Worm (Caenorhabditis elegans) whole organism, young adult: ENCODE measurements around the gene grl-23.
A peak's percentile ranks its signal among the peaks of the same experiment; 100 is the strongest.

Experiments used
- B0019.2 ChIP-seq: fragments of 200-800 bp; sonication (Bioruptor generic); conservative IDR thresholded peaks from 2 replicates; pipeline ENCODE4 v1.3.6; 2022; ENCODE audit warnings: missing genetic modification reagents, missing genetic modification characterization, missing compliant biosample characterization
- B0261.1 ChIP-seq: sonication (generic microtip); optimal IDR thresholded peaks from 2 replicates; lab custom pipeline; 2016; ENCODE audit warnings: mild to moderate bottlenecking, missing genetic modification characterization, moderate library complexity, missing compliant biosample characterization
- B0336.3 ChIP-seq: fragments of 200-800 bp; sonication (Bioruptor generic); IDR thresholded peaks from 2 replicates; pipeline ENCODE4 v1.3.6; 2022; ENCODE audit warnings: missing genetic modification characterization, missing compliant biosample characterization
- C17E4.6 ChIP-seq: fragments of 200-800 bp; sonication (Bioruptor generic); IDR thresholded peaks from 2 replicates; pipeline ENCODE4 v1.3.6; 2022; ENCODE audit warnings: missing genetic modification reagents, missing genetic modification characterization, missing compliant biosample characterization
- F10E7.11 ChIP-seq: sonication (generic microtip); optimal IDR thresholded peaks from 2 replicates; lab custom pipeline; 2017; ENCODE audit warnings: mild to moderate bottlenecking, missing genetic modification characterization, moderate library complexity, missing compliant biosample characterization
- F22D6.2 ChIP-seq: sonication (generic microtip); optimal IDR thresholded peaks from 2 replicates; lab custom pipeline; 2016; ENCODE audit warnings: mild to moderate bottlenecking, missing genetic modification characterization, missing compliant biosample characterization
- F39B2.1 ChIP-seq: fragments of 200-800 bp; sonication (Bioruptor generic); IDR thresholded peaks from 2 replicates; pipeline ENCODE4 v1.3.6; 2022; ENCODE audit warnings: missing genetic modification reagents, missing genetic modification characterization, missing compliant biosample characterization
- F52B5.7 ChIP-seq: sonication (generic microtip); optimal IDR thresholded peaks from 2 replicates; lab custom pipeline; 2016; ENCODE audit warnings: mild to moderate bottlenecking, missing genetic modification characterization, missing compliant biosample characterization
- F55B11.4 ChIP-seq: sonication (generic microtip); optimal IDR thresholded peaks from 2 replicates; lab custom pipeline; 2016; ENCODE audit warnings: missing compliant biosample characterization, missing genetic modification characterization, borderline replicate concordance; ENCODE audit not compliant: insufficient read depth
- F57C9.4 ChIP-seq: sonication (generic microtip); optimal IDR thresholded peaks from 2 replicates; lab custom pipeline; 2017; ENCODE audit warnings: mild to moderate bottlenecking, missing genetic modification characterization, missing compliant biosample characterization
- T26A5.8 ChIP-seq: sonication (generic microtip); optimal IDR thresholded peaks from 2 replicates; lab custom pipeline; 2016; ENCODE audit warnings: missing genetic modification characterization, missing compliant biosample characterization
- Y53G8AR.9 ChIP-seq: fragments of 200-800 bp; sonication (Bioruptor generic); conservative IDR thresholded peaks from 2 replicates; pipeline ENCODE4 v1.3.6; 2022; ENCODE audit warnings: missing genetic modification reagents, missing genetic modification characterization, missing compliant biosample characterization
- Y79H2A.3 ChIP-seq: fragments of 200-800 bp; sonication (Bioruptor generic); conservative IDR thresholded peaks from 2 replicates; pipeline ENCODE4 v1.3.6; 2022; ENCODE audit warnings: missing genetic modification reagents, missing genetic modification characterization, missing compliant biosample characterization
- ama-1 ChIP-seq, 3 experiments: fragments of 150-350 bp in 1 of 3; sonication (generic microtip) in 2 of 3; optimal IDR thresholded peaks; 2 replicates each; lab custom pipeline; 2014 to 2018; ENCODE audit warnings: missing biosample characterization in 2 of 3, missing genetic modification characterization in 2 of 3, missing genetic modification reagents in 2 of 3
- athp-1 ChIP-seq: sonication (generic microtip); optimal IDR thresholded peaks from 2 replicates; lab custom pipeline; 2017; ENCODE audit warnings: mild to moderate bottlenecking, missing genetic modification characterization, missing compliant biosample characterization
- attf-3 ChIP-seq: fragments of 200-800 bp; sonication (Bioruptor generic); conservative IDR thresholded peaks from 2 replicates; pipeline ENCODE4 v1.3.6; 2022; ENCODE audit warnings: missing genetic modification reagents, missing genetic modification characterization, missing compliant biosample characterization
- ccch-3 ChIP-seq: fragments of 200-800 bp; sonication (Bioruptor generic); optimal IDR thresholded peaks from 2 replicates; lab custom pipeline; 2018; ENCODE audit warnings: mild to moderate bottlenecking, missing genetic modification characterization, missing compliant biosample characterization
- cebp-2 ChIP-seq: fragments of 200-800 bp; sonication (Bioruptor generic); IDR thresholded peaks from 2 replicates; pipeline ENCODE4 v1.3.6; 2022; ENCODE audit warnings: missing genetic modification characterization, missing compliant biosample characterization
- ceh-40 ChIP-seq: fragments of 200-800 bp; sonication (Bioruptor generic); IDR thresholded peaks from 2 replicates; pipeline ENCODE4 v1.3.6; 2022; ENCODE audit warnings: missing genetic modification characterization, missing compliant biosample characterization
- ceh-79 ChIP-seq: sonication (generic microtip); optimal IDR thresholded peaks from 2 replicates; lab custom pipeline; 2017; ENCODE audit warnings: mild to moderate bottlenecking, missing genetic modification characterization, missing compliant biosample characterization
- ceh-91 ChIP-seq: fragments of 200-800 bp; sonication (Bioruptor generic); IDR thresholded peaks from 2 replicates; pipeline ENCODE4 v1.3.6; 2022; ENCODE audit warnings: missing genetic modification reagents, missing genetic modification characterization, missing compliant biosample characterization
- chd-7 ChIP-seq: sonication (generic microtip); optimal IDR thresholded peaks from 2 replicates; lab custom pipeline; 2016; ENCODE audit warnings: mild to moderate bottlenecking, missing genetic modification characterization, moderate library complexity, missing compliant biosample characterization
- dox-1 ChIP-seq: fragments of 200-800 bp; sonication (Bioruptor generic); IDR thresholded peaks from 2 replicates; pipeline ENCODE4 v1.3.6; 2022; ENCODE audit warnings: missing genetic modification reagents, missing genetic modification characterization, missing compliant biosample characterization
- him-1 ChIP-seq: sonication (generic microtip); optimal IDR thresholded peaks from 2 replicates; lab custom pipeline; 2016; ENCODE audit warnings: missing genotype, missing genetic modification reagents, missing genetic modification characterization, missing compliant biosample characterization
- let-526 ChIP-seq: fragments of 200-800 bp; sonication (Bioruptor generic); IDR thresholded peaks from 2 replicates; pipeline ENCODE4 v1.3.6; 2022; ENCODE audit warnings: missing genetic modification reagents, missing genetic modification characterization, missing compliant biosample characterization
- lin-26 ChIP-seq: fragments of 200-800 bp; sonication (Bioruptor generic); IDR thresholded peaks from 2 replicates; pipeline ENCODE4 v1.3.6; 2022; ENCODE audit warnings: missing genetic modification reagents, missing genetic modification characterization, missing compliant biosample characterization
- lin-35 ChIP-seq, 3 experiments: fragments of 150-350 bp in 2 of 3; sonication (generic microtip) in 1 of 3; optimal IDR thresholded peaks; 2 replicates each; lab custom pipeline; 2014 to 2018; ENCODE audit warnings: missing biosample characterization in 3 of 3, missing genetic modification characterization in 3 of 3, missing genetic modification reagents in 3 of 3
- lin-40 ChIP-seq: sonication (generic microtip); optimal IDR thresholded peaks from 2 replicates; lab custom pipeline; 2016; ENCODE audit warnings: missing genetic modification characterization, mild to moderate bottlenecking, missing compliant biosample characterization, missing genotype, missing genetic modification reagents
- lin-54 ChIP-seq: fragments of 200-800 bp; sonication (Bioruptor generic); optimal IDR thresholded peaks from 2 replicates; lab custom pipeline; 2018; ENCODE audit warnings: mild to moderate bottlenecking, missing genetic modification characterization, missing compliant biosample characterization
- mcd-1 ChIP-seq: fragments of 200-800 bp; sonication (Bioruptor generic); IDR thresholded peaks from 2 replicates; pipeline ENCODE4 v1.3.6; 2022; ENCODE audit warnings: missing genetic modification reagents, missing genetic modification characterization, missing compliant biosample characterization
- mxl-1 ChIP-seq: sonication (generic microtip); optimal IDR thresholded peaks from 2 replicates; lab custom pipeline; 2016; ENCODE audit warnings: missing genetic modification characterization, missing compliant biosample characterization
- nfyb-1 ChIP-seq: fragments of 200-800 bp; sonication (Bioruptor generic); IDR thresholded peaks from 2 replicates; pipeline ENCODE4 v1.3.6; 2022; ENCODE audit warnings: missing genetic modification reagents, missing genetic modification characterization, missing compliant biosample characterization
- nhr-120 ChIP-seq: fragments of 200-800 bp; sonication (Bioruptor generic); IDR thresholded peaks from 2 replicates; pipeline ENCODE4 v1.3.6; 2022; ENCODE audit warnings: missing genetic modification characterization, missing compliant biosample characterization
- rcor-1 ChIP-seq: fragments of 200-800 bp; sonication (Bioruptor generic); IDR thresholded peaks from 2 replicates; pipeline ENCODE4 v1.3.6; 2022; ENCODE audit warnings: missing genetic modification reagents, missing genetic modification characterization, missing compliant biosample characterization
- snpc-1.1 ChIP-seq: sonication (generic microtip); optimal IDR thresholded peaks from 2 replicates; lab custom pipeline; 2017; ENCODE audit warnings: missing genetic modification characterization, mild to moderate bottlenecking, missing compliant biosample characterization, antibody characterized with exemption, moderate library complexity, missing genotype, missing genetic modification reagents; ENCODE audit not compliant: insufficient read depth
- snpc-4 ChIP-seq, 5 experiments: fragments of 150-350 bp in 1 of 5; sonication (generic microtip) in 4 of 5; optimal IDR thresholded peaks; 2 replicates each; lab custom pipeline; 2014 to 2018; ENCODE audit warnings: missing genetic modification characterization in 5 of 5, missing biosample characterization in 3 of 5, antibody characterized with exemption in 2 of 5, mild to moderate bottlenecking in 2 of 5, missing compliant biosample characterization in 2 of 5, missing genotype in 2 of 5, moderate library complexity in 2 of 5, missing genetic modification reagents in 1 of 5
- unc-130 ChIP-seq: sonication (generic microtip); optimal IDR thresholded peaks from 2 replicates; lab custom pipeline; 2016; ENCODE audit warnings: missing genetic modification reagents, missing genetic modification characterization, missing compliant biosample characterization
- unc-62 ChIP-seq: fragments of 150-350 bp; optimal IDR thresholded peaks from 2 replicates; lab custom pipeline; 2014; ENCODE audit warnings: missing biosample characterization, missing genetic modification reagents, missing genetic modification characterization
- ztf-18 ChIP-seq: sonication (generic microtip); optimal IDR thresholded peaks from 2 replicates; lab custom pipeline; 2016; ENCODE audit warnings: missing genotype, mild to moderate bottlenecking, missing genetic modification characterization, missing compliant biosample characterization
- ztf-22 ChIP-seq: fragments of 200-800 bp; sonication (Bioruptor generic); optimal IDR thresholded peaks from 2 replicates; lab custom pipeline; 2018; ENCODE audit warnings: mild to moderate bottlenecking, missing genetic modification characterization, moderate library complexity, missing compliant biosample characterization
- ztf-26 ChIP-seq: sonication (generic microtip); optimal IDR thresholded peaks from 2 replicates; lab custom pipeline; 2017; ENCODE audit warnings: missing genetic modification characterization, missing compliant biosample characterization
- ztf-28 ChIP-seq: fragments of 200-800 bp; sonication (Bioruptor generic); IDR thresholded peaks from 2 replicates; pipeline ENCODE4 v1.3.6; 2022; ENCODE audit warnings: missing genetic modification reagents, missing genetic modification characterization, missing compliant biosample characterization

grl-23 gene

ce11 chrV:12550755-12551154 lies 25.9 kb downstream of the grl-23 start:
- TF ChIP-seq lin-40: no peak
- TF ChIP-seq ama-1 (optimal IDR thresholded peaks at IDR 0.05; lab: Kevin White, UChicago): no peak
- TF ChIP-seq ama-1 (GFP tag; optimal IDR thresholded peaks at IDR 0.05; lab: Kevin White, UChicago): no peak
- TF ChIP-seq let-526: no peak
- no peak for TF ChIP-seq cebp-2 (GFP tag; lab: Robert Waterston, UW)
- no peak for TF ChIP-seq snpc-4 (GFP tag; optimal IDR thresholded peaks at IDR 0.05; lab: Kevin White, UChicago)
- no peak for TF ChIP-seq snpc-4 (tag; optimal IDR thresholded peaks at IDR 0.05; lab: Kevin White, UChicago)

- peak; percentile 61 for TF ChIP-seq ama-1 (optimal IDR thresholded peaks at IDR 0.05; lab: Kevin White, UChicago)
- no peak for TF ChIP-seq ama-1 (GFP tag; optimal IDR thresholded peaks at IDR 0.05; lab: Kevin White, UChicago)
- peak; percentile 39; the same call in 1 of the 2 replicates for TF ChIP-seq lin-26 (GFP tag; lab: Robert Waterston, UW)
- no peak for TF ChIP-seq ztf-22
Observed at ce11 chrV:12550036-12550626, 26.6 kb downstream of the grl-23 start, which contains the start of gene F45D3.3. Gene F45D3.3 (minus strand): TSS chrV:12550385.

- TF ChIP-seq lin-54 (GFP tag; lab: Kevin White, UChicago): no peak
- TF ChIP-seq snpc-1.1 (tag; lab: Kevin White, UChicago): no peak
- 0 out of 2 replicates have a peak, but pooled peaks have one; percentile 15 for TF ChIP-seq mcd-1 (GFP tag; lab: Robert Waterston, UW)
- no peak for TF ChIP-seq athp-1 (tag; lab: Kevin White, UChicago)
- TF ChIP-seq chd-7 (tag; lab: Kevin White, UChicago): peak; percentile 5
- TF ChIP-seq nhr-120 (GFP tag; lab: Robert Waterston, UW): no peak
- no peak for TF ChIP-seq F52B5.7
- no peak for TF ChIP-seq F39B2.1
- no peak for TF ChIP-seq ztf-26
- TF ChIP-seq lin-35 (GFP tag; optimal IDR thresholded peaks at IDR 0.05; lab: Kevin White, UChicago): no peak
- no peak for TF ChIP-seq Y53G8AR.9 (GFP tag; lab: Robert Waterston, UW)
- no peak for TF ChIP-seq F10E7.11 (tag; lab: Kevin White, UChicago)
- TF ChIP-seq dox-1 (GFP tag; lab: Robert Waterston, UW): no peak
- TF ChIP-seq ama-1 (optimal IDR thresholded peaks at IDR 0.05; lab: Kevin White, UChicago): peak; percentile 81
- no peak for TF ChIP-seq ama-1 (GFP tag; optimal IDR thresholded peaks at IDR 0.05; lab: Kevin White, UChicago)
- TF ChIP-seq ceh-79 (tag; lab: Kevin White, UChicago): no peak
- no peak for TF ChIP-seq ceh-91
- TF ChIP-seq B0019.2 (GFP tag; lab: Robert Waterston, UW): no peak
- TF ChIP-seq ztf-28 (GFP tag; lab: Robert Waterston, UW): no peak
- TF ChIP-seq, all 124 proteins: peak for 3
Observed at ce11 chrV:12549604-12550003, 27.1 kb downstream of the grl-23 start.

- no peak for TF ChIP-seq ztf-22
- TF ChIP-seq him-1 (tag; lab: Kevin White, UChicago): no peak
- TF ChIP-seq ztf-18 (tag; lab: Kevin White, UChicago): no peak
- TF ChIP-seq F55B11.4 (tag; lab: Kevin White, UChicago): no peak
- no peak for TF ChIP-seq ccch-3
- TF ChIP-seq chd-7 (tag; lab: Kevin White, UChicago): no peak
- no peak for TF ChIP-seq C17E4.6 (GFP tag; lab: Robert Waterston, UW)
- TF ChIP-seq attf-3 (GFP tag; lab: Robert Waterston, UW): no peak
- no peak for TF ChIP-seq unc-130 (GFP tag; lab: Kevin White, UChicago)
- TF ChIP-seq mxl-1: no peak
- no peak for TF ChIP-seq T26A5.8 (tag; lab: Kevin White, UChicago)
- peak; percentile 18 for TF ChIP-seq ztf-26
- TF ChIP-seq rcor-1: peak; percentile 10; the same call in 1 of the 2 replicates
- no peak for TF ChIP-seq F57C9.4 (tag; lab: Kevin White, UChicago)
- no peak for TF ChIP-seq F22D6.2 (tag; lab: Kevin White, UChicago)
- TF ChIP-seq ceh-91: no peak
- TF ChIP-seq unc-62 (GFP tag; lab: Kevin White, UChicago): no peak
- peak; percentile 59; the same call in 1 of the 2 replicates for TF ChIP-seq nfyb-1 (GFP tag; lab: Robert Waterston, UW)
- no peak for TF ChIP-seq Y79H2A.3 (GFP tag; lab: Robert Waterston, UW)
- TF ChIP-seq nhr-120 (GFP tag; lab: Robert Waterston, UW): no peak
- TF ChIP-seq B0336.3 (GFP tag; lab: Robert Waterston, UW): no peak
- no peak for TF ChIP-seq B0261.1 (tag; lab: Kevin White, UChicago)
- no peak for TF ChIP-seq ceh-40
Observed at ce11 chrV:12548830-12549229, 27.9 kb downstream of the grl-23 start.
